Fruit fly (Drosophila melanogaster): ENCODE data around the gene CG11756.

The CG11756 gene

dm6 chrX:11391364-11391915, 43.5 kb downstream of the CG11756 start (continued):
- TF ChIP-seq Lpt (GFP tag; optimal IDR thresholded peaks at IDR 0.05) = no peak
- no peak for TF ChIP-seq CG33213 (GFP tag; optimal IDR thresholded peaks at IDR 0.05)
- TF ChIP-seq zfh2 (GFP tag; optimal IDR thresholded peaks at IDR 0.05) = peak; percentile 41
- no peak for TF ChIP-seq CG15601 (tag; optimal IDR thresholded peaks at IDR 0.05)
- TF ChIP-seq CG7963 (GFP tag; IDR thresholded peaks at IDR 0.05; ENCODE audit: partially characterized antibody) = no peak
- peak; percentile 81 for TF ChIP-seq Ada2b (GFP tag; IDR thresholded peaks at IDR 0.05)
- no peak for TF ChIP-seq h (optimal IDR thresholded peaks at IDR 0.05)
- peak; percentile 52 for TF ChIP-seq fu2 (GFP tag; optimal IDR thresholded peaks at IDR 0.05)
- 0 out of 2 replicates have a peak, but pooled peaks have one; percentile 6 for TF ChIP-seq seq (GFP tag; IDR thresholded peaks at IDR 0.05)
- no peak for TF ChIP-seq Adf1 (GFP tag; IDR thresholded peaks at IDR 0.05)
- no peak for TF ChIP-seq ab (GFP tag; optimal IDR thresholded peaks at IDR 0.05)
- TF ChIP-seq tin (GFP tag; optimal IDR thresholded peaks at IDR 0.05) = no peak
- no peak for TF ChIP-seq knrl (GFP tag; IDR thresholded peaks at IDR 0.05; ENCODE audit: partially characterized antibody)
- TF ChIP-seq Nf-YA (GFP tag; IDR thresholded peaks at IDR 0.05) = no peak
- TF ChIP-seq CG4617 (GFP tag; optimal IDR thresholded peaks at IDR 0.05; ENCODE audit: borderline replicate concordance) = no peak
- no peak for TF ChIP-seq zen (tag; optimal IDR thresholded peaks at IDR 0.05)
- TF ChIP-seq CG7271 (tag; optimal IDR thresholded peaks at IDR 0.05) = no peak
- peak; percentile 95 for TF ChIP-seq Med (GFP tag)
- TF ChIP-seq Pdp1 (GFP tag; optimal IDR thresholded peaks at IDR 0.05) = peak in 1 of 2 experiments; percentile 6
- TF ChIP-seq CG12299 (tag; optimal IDR thresholded peaks at IDR 0.05) = no peak
- no peak for TF ChIP-seq CG7745 (tag; optimal IDR thresholded peaks at IDR 0.05)
- peak; percentile 79 for TF ChIP-seq dysf (GFP tag; IDR thresholded peaks at IDR 0.05)
- TF ChIP-seq twi (tag; optimal IDR thresholded peaks at IDR 0.05) = no peak
- no peak for TF ChIP-seq pb (GFP tag; optimal IDR thresholded peaks at IDR 0.05)
- TF ChIP-seq BtbVII (GFP tag; optimal IDR thresholded peaks at IDR 0.05) = no peak
- no peak for TF ChIP-seq Blimp-1 (GFP tag; optimal IDR thresholded peaks at IDR 0.05)
- no peak for TF ChIP-seq Sin3A (optimal IDR thresholded peaks at IDR 0.05)
- no peak for TF ChIP-seq ara (GFP tag; IDR thresholded peaks at IDR 0.05)
- TF ChIP-seq CG10462 (GFP tag; optimal IDR thresholded peaks at IDR 0.05) = no peak
- TF ChIP-seq CG11456 (GFP tag; IDR thresholded peaks at IDR 0.05) = peak; percentile 75; the same call in 2 of the 3 replicates
- no peak for TF ChIP-seq Camta (GFP tag; optimal IDR thresholded peaks at IDR 0.05)
- peak; percentile 43 for TF ChIP-seq lilli (GFP tag; optimal IDR thresholded peaks at IDR 0.05)
- TF ChIP-seq NC2β (GFP tag; optimal IDR thresholded peaks at IDR 0.05) = no peak
- peak; percentile 48; the same call in 1 of the 2 replicates for TF ChIP-seq Xrp1 (GFP tag; IDR thresholded peaks at IDR 0.05)
- peak; percentile 17 for TF ChIP-seq pnt (GFP tag; optimal IDR thresholded peaks at IDR 0.05)
- TF ChIP-seq her (GFP tag; optimal IDR thresholded peaks at IDR 0.05) = no peak
- peak; percentile 59 for TF ChIP-seq gem (tag; optimal IDR thresholded peaks at IDR 0.05)
- peak; percentile 57 for TF ChIP-seq wdn (GFP tag; IDR thresholded peaks at IDR 0.05)
- TF ChIP-seq dmrt99B (tag; optimal IDR thresholded peaks at IDR 0.05) = no peak
- TF ChIP-seq scrt (GFP tag; optimal IDR thresholded peaks at IDR 0.05) = no peak
- no peak for TF ChIP-seq CG15479 (GFP tag; optimal IDR thresholded peaks at IDR 0.05)
- peak; percentile 29 for TF ChIP-seq tx (GFP tag; optimal IDR thresholded peaks at IDR 0.05)
- TF ChIP-seq grau (tag; optimal IDR thresholded peaks at IDR 0.05) = peak; percentile 86
- TF ChIP-seq mld (GFP tag; IDR thresholded peaks at IDR 0.05; ENCODE audit: partially characterized antibody) = no peak
- TF ChIP-seq Gug (GFP tag; IDR thresholded peaks at IDR 0.05) = peak; percentile 63; the same call in 3 of the 4 replicates
- TF ChIP-seq Xbp1 (GFP tag; optimal IDR thresholded peaks at IDR 0.05) = peak; percentile 38
- no peak for TF ChIP-seq CG8924 (tag; optimal IDR thresholded peaks at IDR 0.05)
- peak; percentile 14 for TF ChIP-seq CG15011 (GFP tag; optimal IDR thresholded peaks at IDR 0.05)
- TF ChIP-seq CG15514 (GFP tag; optimal IDR thresholded peaks at IDR 0.05) = peak; percentile 5
- peak; percentile 43 for TF ChIP-seq Antp (GFP tag; optimal IDR thresholded peaks at IDR 0.05)
- no peak for TF ChIP-seq kay (GFP tag; optimal IDR thresholded peaks at IDR 0.05)
